Worm (Caenorhabditis elegans) whole organism, L1 larva: ENCODE results near the gene Y43F8B.7.
A peak's percentile ranks its signal among the peaks of the same experiment; 100 is the strongest.

ENCODE experiments used
- alr-1 ChIP-seq: fragments of 200-800 bp; sonication (Bioruptor generic); optimal IDR thresholded peaks from 2 replicates; lab custom pipeline; 2018; ENCODE audit warnings: borderline replicate concordance, mild to moderate bottlenecking, missing genetic modification characterization, missing compliant biosample characterization
- blmp-1 ChIP-seq: fragments of 150-350 bp; optimal IDR thresholded peaks from 2 replicates; lab custom pipeline; 2014; ENCODE audit warnings: missing biosample characterization, missing genetic modification characterization
- unc-130 ChIP-seq: fragments of 150-350 bp; optimal IDR thresholded peaks from 2 replicates; lab custom pipeline; 2017; ENCODE audit warnings: missing biosample characterization, missing genetic modification characterization, inconsistent platforms
- ztf-11 ChIP-seq, 2 experiments: sonication (generic microtip); optimal IDR thresholded peaks; 2 replicates each; lab custom pipeline; 2016 to 2017; ENCODE audit warnings: missing genetic modification characterization in 2 of 2, missing biosample characterization in 1 of 2, missing compliant biosample characterization in 1 of 2

DNA sequence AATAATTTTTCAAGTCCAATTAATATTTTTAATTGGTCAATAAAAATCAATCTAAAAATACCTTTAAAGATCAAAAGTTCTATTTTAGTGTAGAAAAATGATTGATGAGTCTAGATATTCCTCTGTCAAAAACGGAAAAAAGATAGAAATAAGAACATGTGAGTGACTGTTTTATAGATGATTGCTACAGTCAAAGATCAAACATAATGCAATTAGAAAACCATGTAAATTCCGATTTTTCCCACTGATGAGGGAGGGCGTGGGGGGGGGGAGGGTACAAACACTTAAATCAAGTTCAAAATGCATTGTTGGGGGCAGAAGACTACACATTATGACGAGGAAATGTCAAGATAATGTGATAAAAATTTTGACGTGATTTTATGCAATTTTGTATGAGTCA, 35.6 kb downstream of the Y43F8B.7 start:
- TF ChIP-seq alr-1 (tag; lab: Kevin White, UChicago) (no peak), ztf-11 (tag; optimal IDR thresholded peaks at IDR 0.05; lab: Kevin White, UChicago) (no peak), unc-130 (tag; lab: Kevin White, UChicago) (no peak), blmp-1 (tag; lab: Kevin White, UChicago) (peak; percentile 16)
